Fruit fly (Drosophila melanogaster): ENCODE results near the gene Mp.

Mp gene

DNA sequence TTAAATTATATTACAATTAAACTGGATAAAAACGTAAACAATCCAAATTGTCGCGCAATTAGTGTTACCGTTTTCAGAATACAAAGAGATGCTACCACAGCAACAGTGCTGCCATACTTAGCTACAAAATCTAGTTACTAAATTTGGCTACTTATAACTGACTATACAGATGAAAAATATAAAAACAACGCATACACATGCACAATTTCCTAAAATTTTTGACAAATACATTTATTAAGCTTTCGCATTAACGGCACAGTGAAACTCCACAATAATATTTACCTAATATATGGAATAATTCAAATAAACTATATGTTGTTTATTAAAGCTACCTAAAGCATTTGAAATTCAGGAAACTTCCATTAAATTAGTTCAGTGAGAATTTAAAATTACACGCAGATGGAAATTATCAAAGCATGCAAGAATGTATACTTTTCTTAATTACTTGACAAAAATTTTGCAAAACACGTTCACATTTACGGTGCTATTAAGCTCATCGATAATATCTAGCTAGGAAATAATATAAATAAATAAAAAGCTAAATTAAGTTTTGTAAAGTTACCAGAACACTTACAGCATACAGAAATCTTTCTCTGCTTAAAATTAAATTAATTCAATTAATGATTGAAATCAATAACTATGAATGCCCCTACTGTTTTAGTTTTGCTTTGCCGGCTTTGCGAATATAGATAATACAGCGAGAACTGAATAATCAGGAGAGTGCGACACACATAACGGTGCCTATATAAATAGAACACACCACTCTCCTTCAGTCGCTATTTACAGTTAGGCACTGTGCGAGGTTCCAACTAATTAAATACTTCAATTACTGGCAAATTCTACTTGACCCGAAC, 29.5 kb upstream of the Mp start, which contains the start of the genes Mis12 and CG9953 (continued):
- TF ChIP-seq pita (GFP tag; optimal IDR thresholded peaks at IDR 0.05) (no peak), CG33557 (GFP tag; optimal IDR thresholded peaks at IDR 0.05) (peak; percentile 43), onecut (GFP tag; IDR thresholded peaks at IDR 0.05) (0 out of 2 replicates have a peak, but pooled peaks have one; percentile 19), twi (tag; optimal IDR thresholded peaks at IDR 0.05) (peak; percentile 42), CG32767 (GFP tag; IDR thresholded peaks at IDR 0.05) (0 out of 2 replicates have a peak, but pooled peaks have one; percentile 49), slbo (GFP tag; IDR thresholded peaks at IDR 0.05) (peak; percentile 48), CG8924 (tag; optimal IDR thresholded peaks at IDR 0.05) (peak; percentile 57), Adf1 (GFP tag; IDR thresholded peaks at IDR 0.05) (no peak), ken (GFP tag; IDR thresholded peaks at IDR 0.05) (no peak; the same call in 2 of the 3 replicates), salm (tag; optimal IDR thresholded peaks at IDR 0.05) (no peak), CG30020 (tag; optimal IDR thresholded peaks at IDR 0.05) (peak; percentile 46), CG2129 (GFP tag; IDR thresholded peaks at IDR 0.05; ENCODE audit: partially characterized antibody) (no peak), nmo (GFP tag; optimal IDR thresholded peaks at IDR 0.05) (peak; percentile 68), Ptx1 (GFP tag; IDR thresholded peaks at IDR 0.05) (peak; percentile 62; the same call in 1 of the 2 replicates), CG17361 (GFP tag; IDR thresholded peaks at IDR 0.05) (peak; percentile 75), lilli (GFP tag; optimal IDR thresholded peaks at IDR 0.05) (peak; percentile 47), CG9437 (GFP tag; optimal IDR thresholded peaks at IDR 0.05) (peak; percentile 92), CG9817 (tag; optimal IDR thresholded peaks at IDR 0.05) (peak; percentile 5), CG12659 (GFP tag; optimal IDR thresholded peaks at IDR 0.05) (peak; percentile 39), ewg (GFP tag; optimal IDR thresholded peaks at IDR 0.05) (no peak), Nf-YA (GFP tag; IDR thresholded peaks at IDR 0.05) (no peak), HmgZ (tag; optimal IDR thresholded peaks at IDR 0.05) (no peak), CG13287 (GFP tag; IDR thresholded peaks at IDR 0.05; ENCODE audit: partially characterized antibody) (no peak), D19A (tag; optimal IDR thresholded peaks at IDR 0.05) (no peak), Scr (GFP tag; IDR thresholded peaks at IDR 0.05; ENCODE audit: partially characterized antibody) (no peak), lbe (GFP tag; optimal IDR thresholded peaks at IDR 0.05) (no peak), dm (GFP tag; optimal IDR thresholded peaks at IDR 0.05) (no peak), CG10366 (GFP tag; IDR thresholded peaks at IDR 0.05) (no peak; the same call in 1 of the 2 replicates), ATbp (GFP tag; optimal IDR thresholded peaks at IDR 0.05) (no peak), CG4820 (GFP tag; optimal IDR thresholded peaks at IDR 0.05) (peak; percentile 16), bcd (GFP tag; optimal IDR thresholded peaks at IDR 0.05) (peak; percentile 39), Dbx (GFP tag; IDR thresholded peaks at IDR 0.05) (no peak), CG15514 (GFP tag; optimal IDR thresholded peaks at IDR 0.05) (no peak), nerfin-2 (GFP tag; IDR thresholded peaks at IDR 0.05; ENCODE audit: partially characterized antibody) (no peak), bigmax (GFP tag; optimal IDR thresholded peaks at IDR 0.05) (no peak), zfh1 (GFP tag; IDR thresholded peaks at IDR 0.05) (peak; percentile 23; the same call in 1 of the 3 replicates), Camta (GFP tag; optimal IDR thresholded peaks at IDR 0.05) (no peak), CG16863 (GFP tag; optimal IDR thresholded peaks at IDR 0.05) (no peak), Sox100B (GFP tag; optimal IDR thresholded peaks at IDR 0.05) (peak; percentile 47), ttk (GFP tag; IDR thresholded peaks at IDR 0.05) (peak; percentile 62), CG1792 (GFP tag; optimal IDR thresholded peaks at IDR 0.05) (no peak), CG9727 (GFP tag; optimal IDR thresholded peaks at IDR 0.05) (peak; percentile 68), trem (tag; optimal IDR thresholded peaks at IDR 0.05) (peak; percentile 22), hb (GFP tag; IDR thresholded peaks at IDR 0.05; ENCODE audit: partially characterized antibody) (no peak), dmrt11E (tag; optimal IDR thresholded peaks at IDR 0.05) (peak; percentile 38), CG14014 (GFP tag; IDR thresholded peaks at IDR 0.05) (no peak), Hr39 (optimal IDR thresholded peaks at IDR 0.05) (no peak), CG13296 (GFP tag; optimal IDR thresholded peaks at IDR 0.05) (no peak), unc-4 (GFP tag; IDR thresholded peaks at IDR 0.05; ENCODE audit: partially characterized antibody) (no peak)
